Fruit fly (Drosophila melanogaster) whole organism, embryonic: ENCODE measurements around the gene Pgant35A.

Source experiments
- Aef1 ChIP-seq: fragments of 200-800 bp; sonication (Bioruptor generic); IDR thresholded peaks from 3 replicates; pipeline ENCODE4 v1.3.6; 2022; ENCODE audit warnings: missing biosample characterization, missing genetic modification characterization
- CG10321 ChIP-seq: fragments of 200-800 bp; sonication (Bioruptor generic); IDR thresholded peaks from 2 replicates; pipeline ENCODE4 v1.3.6; 2022; ENCODE audit warnings: missing biosample characterization, missing genetic modification characterization
- CG10565 ChIP-seq: fragments of 200-800 bp; sonication (Bioruptor generic); optimal IDR thresholded peaks from 3 replicates; lab custom pipeline; 2016; ENCODE audit warnings: missing biosample characterization, mild to moderate bottlenecking, missing genetic modification characterization
- CG10654 ChIP-seq: fragments of 200-800 bp; sonication (Bioruptor generic); optimal IDR thresholded peaks from 2 replicates; lab custom pipeline; 2016; ENCODE audit warnings: missing biosample characterization, missing genetic modification characterization
- CG14965 ChIP-seq: fragments of 200-800 bp; sonication (Bioruptor generic); optimal IDR thresholded peaks from 2 replicates; lab custom pipeline; 2016; ENCODE audit warnings: missing biosample characterization, missing genetic modification characterization, borderline replicate concordance
- CG1529 ChIP-seq: fragments of 200-800 bp; sonication (Bioruptor generic); optimal IDR thresholded peaks from 3 replicates; lab custom pipeline; 2018; ENCODE audit warnings: missing biosample characterization, missing genetic modification characterization
- CG1602 ChIP-seq: fragments of 200-800 bp; sonication (Bioruptor generic); optimal IDR thresholded peaks from 3 replicates; lab custom pipeline; 2016; ENCODE audit warnings: missing biosample characterization, missing genetic modification characterization
- CG17186 ChIP-seq: fragments of 200-800 bp; sonication (Bioruptor generic); optimal IDR thresholded peaks from 3 replicates; lab custom pipeline; 2017; ENCODE audit warnings: missing biosample characterization, missing genetic modification reagents, missing genetic modification characterization
- CG18619 ChIP-seq: fragments of 200-800 bp; sonication (Bioruptor generic); optimal IDR thresholded peaks from 3 replicates; lab custom pipeline; 2017; ENCODE audit warnings: missing biosample characterization, mild to moderate bottlenecking, missing genetic modification characterization
- CG2129 ChIP-seq: fragments of 200-800 bp; sonication (Bioruptor generic); IDR thresholded peaks from 2 replicates; pipeline ENCODE4 v1.3.6; 2022; ENCODE audit warnings: missing biosample characterization, missing genetic modification characterization; ENCODE audit not compliant: partially characterized antibody
- CG2875 ChIP-seq: fragments of 200-800 bp; sonication (Bioruptor generic); optimal IDR thresholded peaks from 2 replicates; lab custom pipeline; 2017; ENCODE audit warnings: missing biosample characterization, mild to moderate bottlenecking, missing genetic modification characterization, missing genetic modification reagents
- CG2889 ChIP-seq: fragments of 200-800 bp; sonication (Bioruptor generic); IDR thresholded peaks from 3 replicates; pipeline ENCODE4 v1.3.6; 2022; ENCODE audit warnings: missing biosample characterization, missing genetic modification characterization
- CG31224 ChIP-seq: fragments of 200-800 bp; sonication (Bioruptor generic); IDR thresholded peaks from 2 replicates; pipeline ENCODE4 v1.3.6; 2022; ENCODE audit warnings: missing biosample characterization, missing genetic modification characterization
- CG31388 ChIP-seq: fragments of 200-800 bp; sonication (Bioruptor generic); optimal IDR thresholded peaks from 2 replicates; lab custom pipeline; 2016; ENCODE audit warnings: missing biosample characterization, missing genetic modification characterization
- CG3847 ChIP-seq: fragments of 200-800 bp; sonication (Bioruptor generic); IDR thresholded peaks from 2 replicates; pipeline ENCODE4 v1.3.6; 2022; ENCODE audit warnings: missing biosample characterization, missing genetic modification characterization
- CG4404 ChIP-seq: fragments of 200-800 bp; sonication (Bioruptor generic); IDR thresholded peaks from 2 replicates; pipeline ENCODE4 v1.3.6; 2022; ENCODE audit warnings: missing biosample characterization, missing genetic modification characterization
- CG7556 ChIP-seq: fragments of 200-800 bp; sonication (Bioruptor generic); optimal IDR thresholded peaks from 2 replicates; lab custom pipeline; 2017; ENCODE audit warnings: missing biosample characterization, mild to moderate bottlenecking, missing genetic modification characterization
- CrebB ChIP-seq: fragments of 200-800 bp; sonication (Bioruptor generic); optimal IDR thresholded peaks from 3 replicates; lab custom pipeline; 2018; ENCODE audit warnings: missing biosample characterization, mild to moderate bottlenecking, missing genetic modification characterization
- Dip3 ChIP-seq: fragments of 200-800 bp; sonication (Bioruptor generic); optimal IDR thresholded peaks from 3 replicates; lab custom pipeline; 2016; ENCODE audit warnings: missing biosample characterization, missing genetic modification characterization
- E2f2 ChIP-seq: fragments of 200-800 bp; sonication (Bioruptor generic); IDR thresholded peaks from 2 replicates; pipeline ENCODE4 v1.3.6; 2022; ENCODE audit warnings: missing biosample characterization, missing genetic modification characterization
- Hmx ChIP-seq: fragments of 200-800 bp; sonication (Bioruptor generic); optimal IDR thresholded peaks from 2 replicates; lab custom pipeline; 2016; ENCODE audit warnings: missing biosample characterization, missing genetic modification characterization
- Lim3 ChIP-seq: fragments of 200-800 bp; sonication (Bioruptor generic); IDR thresholded peaks from 2 replicates; pipeline ENCODE4 v1.3.6; 2022; ENCODE audit warnings: missing biosample characterization, missing genetic modification characterization
- MTF-1 ChIP-seq: fragments of 200-800 bp; sonication (Bioruptor generic); optimal IDR thresholded peaks from 2 replicates; lab custom pipeline; 2018; ENCODE audit warnings: missing biosample characterization, mild to moderate bottlenecking, missing genetic modification characterization, borderline replicate concordance
- Oaz ChIP-seq: fragments of 200-800 bp; sonication (Bioruptor generic); IDR thresholded peaks from 2 replicates; pipeline ENCODE4 v1.3.6; 2022; ENCODE audit warnings: missing biosample characterization, missing genetic modification characterization
- Opbp ChIP-seq: fragments of 200-800 bp; sonication (Bioruptor generic); IDR thresholded peaks from 3 replicates; pipeline ENCODE4 v1.3.6; 2022; ENCODE audit warnings: missing biosample characterization, missing genetic modification characterization; ENCODE audit not compliant: partially characterized antibody
- Ssrp ChIP-seq: fragments of 200-800 bp; sonication (Bioruptor generic); optimal IDR thresholded peaks from 2 replicates; lab custom pipeline; 2018; ENCODE audit warnings: missing biosample characterization, mild to moderate bottlenecking, missing genetic modification characterization, moderate library complexity
- Usf ChIP-seq: fragments of 200-800 bp; sonication (Bioruptor generic); optimal IDR thresholded peaks from 2 replicates; lab custom pipeline; 2017; ENCODE audit warnings: missing genotype, missing biosample characterization, missing genetic modification characterization
- YL-1 ChIP-seq: fragments of 200-800 bp; sonication (Bioruptor generic); optimal IDR thresholded peaks from 3 replicates; lab custom pipeline; 2017; ENCODE audit warnings: missing biosample characterization, mild to moderate bottlenecking, missing genetic modification characterization
- bcd ChIP-seq: fragments of 200-800 bp; sonication (Bioruptor generic); optimal IDR thresholded peaks from 2 replicates; lab custom pipeline; 2017; ENCODE audit warnings: missing biosample characterization, mild to moderate bottlenecking, missing genetic modification characterization
- cad ChIP-seq: fragments of >200 bp; optimal IDR thresholded peaks from 2 replicates; lab custom pipeline; 2017; ENCODE audit warnings: missing biosample characterization, missing genetic modification characterization
- corto ChIP-seq: fragments of 200-800 bp; sonication (Bioruptor generic); optimal IDR thresholded peaks from 2 replicates; lab custom pipeline; 2016; ENCODE audit warnings: missing biosample characterization, mild to moderate bottlenecking, missing genetic modification characterization, moderate library complexity
- crol ChIP-seq: fragments of 200-800 bp; sonication (Bioruptor generic); IDR thresholded peaks from 2 replicates; pipeline ENCODE4 v1.3.6; 2022; ENCODE audit warnings: missing biosample characterization, missing genetic modification characterization
- dati ChIP-seq: fragments of 200-800 bp; sonication (Bioruptor generic); IDR thresholded peaks from 2 replicates; pipeline ENCODE4 v1.3.6; 2022; ENCODE audit warnings: missing biosample characterization, missing genetic modification characterization
- dysf ChIP-seq: fragments of 200-800 bp; sonication (Bioruptor generic); IDR thresholded peaks from 3 replicates; pipeline ENCODE4 v1.3.6; 2022; ENCODE audit warnings: missing biosample characterization, missing genetic modification characterization
- fd3F ChIP-seq: fragments of 200-800 bp; sonication (Bioruptor generic); optimal IDR thresholded peaks from 2 replicates; lab custom pipeline; 2018; ENCODE audit warnings: missing biosample characterization, mild to moderate bottlenecking, missing genetic modification characterization, moderate library complexity
- ham ChIP-seq: fragments of 200-800 bp; sonication (Bioruptor generic); IDR thresholded peaks from 2 replicates; pipeline ENCODE4 v1.3.6; 2022; ENCODE audit warnings: missing biosample characterization, missing genetic modification characterization
- inv ChIP-seq: fragments of 200-800 bp; sonication (Bioruptor generic); IDR thresholded peaks from 2 replicates; pipeline ENCODE4 v1.3.6; 2022; ENCODE audit warnings: missing biosample characterization, missing genetic modification characterization; ENCODE audit not compliant: partially characterized antibody
- ken ChIP-seq: fragments of 200-800 bp; sonication (Bioruptor generic); IDR thresholded peaks from 3 replicates; pipeline ENCODE4 v1.3.6; 2022; ENCODE audit warnings: missing biosample characterization, missing genetic modification characterization
- nmo ChIP-seq: fragments of 200-800 bp; sonication (Bioruptor generic); optimal IDR thresholded peaks from 2 replicates; lab custom pipeline; 2018; ENCODE audit warnings: missing biosample characterization, mild to moderate bottlenecking, missing genetic modification characterization, moderate library complexity
- oc ChIP-seq: fragments of 200-800 bp; sonication (Bioruptor generic); optimal IDR thresholded peaks from 2 replicates; lab custom pipeline; 2018; ENCODE audit warnings: missing biosample characterization, mild to moderate bottlenecking, missing genetic modification characterization, moderate library complexity
- psq ChIP-seq: fragments of 200-800 bp; sonication (Bioruptor generic); optimal IDR thresholded peaks from 2 replicates; lab custom pipeline; 2017; ENCODE audit warnings: missing biosample characterization, missing genetic modification characterization
- ranshi ChIP-seq: fragments of 200-800 bp; sonication (Bioruptor generic); IDR thresholded peaks from 2 replicates; pipeline ENCODE4 v1.3.6; 2022; ENCODE audit warnings: missing biosample characterization, missing genetic modification characterization
- scrt ChIP-seq: fragments of 200-800 bp; sonication (Bioruptor generic); optimal IDR thresholded peaks from 2 replicates; lab custom pipeline; 2018; ENCODE audit warnings: missing biosample characterization, mild to moderate bottlenecking, missing genetic modification characterization, moderate library complexity
- sna ChIP-seq: fragments of 200-800 bp; sonication (Bioruptor generic); IDR thresholded peaks from 2 replicates; pipeline ENCODE4 v1.3.6; 2022; ENCODE audit warnings: missing biosample characterization, missing genetic modification characterization; ENCODE audit not compliant: partially characterized antibody
- tap ChIP-seq: fragments of 200-800 bp; optimal IDR thresholded peaks from 3 replicates; lab custom pipeline; 2019; ENCODE audit warnings: missing biosample characterization, mild to moderate bottlenecking, missing genetic modification characterization, moderate library complexity
- toy ChIP-seq: fragments of 200-800 bp; sonication (Bioruptor generic); IDR thresholded peaks from 2 replicates; pipeline ENCODE4 v1.3.6; 2022; ENCODE audit warnings: missing biosample characterization, missing genetic modification characterization
- ttk ChIP-seq: fragments of 200-800 bp; sonication (Bioruptor generic); IDR thresholded peaks from 2 replicates; pipeline ENCODE4 v2.1.2; 2022; ENCODE audit warnings: missing biosample characterization, missing genetic modification characterization
- unpg ChIP-seq: fragments of 200-800 bp; sonication (Bioruptor generic); optimal IDR thresholded peaks from 3 replicates; lab custom pipeline; 2018; ENCODE audit warnings: missing biosample characterization, mild to moderate bottlenecking, missing genetic modification characterization, moderate library complexity
- vfl ChIP-seq: fragments of 200-800 bp; sonication (Bioruptor generic); optimal IDR thresholded peaks from 2 replicates; lab custom pipeline; 2016; ENCODE audit warnings: missing biosample characterization, missing genetic modification characterization
- vnd ChIP-seq: fragments of 200-800 bp; sonication (Bioruptor generic); IDR thresholded peaks from 3 replicates; pipeline ENCODE4 v1.3.6; 2022; ENCODE audit warnings: missing biosample characterization, missing genetic modification characterization; ENCODE audit not compliant: partially characterized antibody
- z ChIP-seq: fragments of 200-800 bp; sonication (Bioruptor generic); IDR thresholded peaks from 3 replicates; pipeline ENCODE4 v1.3.6; 2022; ENCODE audit warnings: missing biosample characterization, missing genetic modification characterization

The Pgant35A gene

DNA sequence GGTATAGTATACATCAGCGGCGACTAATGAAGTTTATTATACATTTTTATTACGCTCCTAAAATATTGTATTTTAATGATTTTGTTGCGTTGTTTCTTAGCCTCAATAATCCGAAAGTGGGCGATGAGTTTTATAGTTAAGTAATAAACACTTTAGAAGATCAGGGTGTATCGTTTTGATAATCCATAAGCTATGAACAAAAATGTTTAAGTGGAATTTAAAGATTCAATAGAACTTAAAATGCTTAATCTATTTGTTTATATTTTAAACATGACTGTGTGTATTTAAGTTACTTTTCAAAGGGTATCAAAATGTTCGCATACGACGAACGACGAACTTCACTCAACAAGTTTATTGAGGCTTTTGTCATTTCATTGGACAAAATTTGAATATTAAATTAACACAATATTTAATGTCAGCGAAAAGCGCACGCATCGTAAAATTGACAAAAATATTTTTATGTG lies 13.2 kb downstream of the Pgant35A start (continued):
- no peak for TF ChIP-seq ham (GFP tag; lab: Robert Waterston, UW)
- TF ChIP-seq ranshi (GFP tag; lab: Robert Waterston, UW) = 0 out of 2 replicates have a peak, but pooled peaks have one; percentile 56
- TF ChIP-seq cad = no peak
- TF ChIP-seq CrebB (tag; lab: Kevin White, UChicago) = peak; percentile 79
- peak; percentile 79 for TF ChIP-seq oc (tag; lab: Kevin White, UChicago)
- TF ChIP-seq YL-1 (GFP tag; lab: Kevin White, UChicago) = no peak
- no peak for TF ChIP-seq Usf
- TF ChIP-seq z (GFP tag; lab: Robert Waterston, UW) = no peak
- peak; percentile 80 for TF ChIP-seq ttk (GFP tag; lab: Robert Waterston, UW)
- TF ChIP-seq CG4404 (GFP tag; lab: Robert Waterston, UW) = no peak
- TF ChIP-seq CG17186 (GFP tag; lab: Kevin White, UChicago) = no peak
- peak; percentile 71 for TF ChIP-seq Oaz (GFP tag; lab: Robert Waterston, UW)
- peak; percentile 80 for TF ChIP-seq CG7556 (GFP tag; lab: Kevin White, UChicago)
- 0 out of 2 replicates have a peak, but pooled peaks have one; percentile 40 for TF ChIP-seq CG10321
- no peak for TF ChIP-seq scrt
- TF ChIP-seq CG1602 (GFP tag; lab: Kevin White, UChicago) = peak; percentile 31
- peak; percentile 24 for TF ChIP-seq Hmx
- peak; percentile 92 for TF ChIP-seq dysf (GFP tag; lab: Robert Waterston, UW)
- peak; percentile 29 for TF ChIP-seq psq (GFP tag; lab: Kevin White, UChicago)
- peak; percentile 61; the same call in 1 of the 2 replicates for TF ChIP-seq CG31224 (GFP tag; lab: Robert Waterston, UW)
- TF ChIP-seq CG18619 = peak; percentile 31
- peak; percentile 66; the same call in 2 of the 3 replicates for TF ChIP-seq CG2889 (GFP tag; lab: Robert Waterston, UW)
- TF ChIP-seq CG1529 (GFP tag; lab: Kevin White, UChicago) = peak; percentile 61
- peak; percentile 46 for TF ChIP-seq vfl
- no peak for TF ChIP-seq inv (GFP tag; lab: Robert Waterston, UW)
- no peak for TF ChIP-seq dati (GFP tag; lab: Robert Waterston, UW)
- no peak for TF ChIP-seq vnd (GFP tag; lab: Robert Waterston, UW)
- TF ChIP-seq CG3847 (GFP tag; lab: Robert Waterston, UW) = peak; percentile 57
- TF ChIP-seq Aef1 (GFP tag; lab: Robert Waterston, UW) = peak; percentile 64; the same call in 1 of the 3 replicates
- TF ChIP-seq Dip3 = peak; percentile 12
- peak; percentile 70 for TF ChIP-seq fd3F (GFP tag; lab: Kevin White, UChicago)
- no peak for TF ChIP-seq CG10654 (GFP tag; lab: Kevin White, UChicago)
- TF ChIP-seq CG14965 = no peak
- TF ChIP-seq bcd (GFP tag; lab: Kevin White, UChicago) = peak; percentile 41
- peak; percentile 29 for TF ChIP-seq tap
- TF ChIP-seq sna (GFP tag; lab: Robert Waterston, UW) = no peak
- TF ChIP-seq Opbp (GFP tag; lab: Robert Waterston, UW) = no peak
- peak; percentile 88 for TF ChIP-seq unpg
- peak; percentile 67 for TF ChIP-seq E2f2 (GFP tag; lab: Robert Waterston, UW)
- no peak for TF ChIP-seq CG10565 (GFP tag; lab: Kevin White, UChicago)
- TF ChIP-seq CG2875 (GFP tag; lab: Kevin White, UChicago) = peak; percentile 32
- TF ChIP-seq Ssrp (tag; lab: Kevin White, UChicago) = peak; percentile 57
- TF ChIP-seq crol (GFP tag; lab: Robert Waterston, UW) = no peak
- no peak for TF ChIP-seq toy (GFP tag; lab: Robert Waterston, UW)
- TF ChIP-seq ken = peak; percentile 61; the same call in 1 of the 3 replicates
- no peak for TF ChIP-seq CG31388 (GFP tag; lab: Kevin White, UChicago)
- TF ChIP-seq nmo (GFP tag; lab: Kevin White, UChicago) = peak; percentile 20
- no peak for TF ChIP-seq corto (GFP tag; lab: Kevin White, UChicago)
- TF ChIP-seq MTF-1 (GFP tag; lab: Kevin White, UChicago) = no peak
- TF ChIP-seq Lim3 = peak; percentile 8; the same call in 1 of the 2 replicates
- no peak for TF ChIP-seq CG2129 (GFP tag; lab: Robert Waterston, UW)
